Worm (Caenorhabditis elegans) whole organism, early embryonic: ENCODE measurements around the gene F22F1.3.

Experiments
- B0310.2 ChIP-seq: sonication (generic microtip); optimal IDR thresholded peaks from 2 replicates; lab custom pipeline; 2016; ENCODE audit warnings: mild to moderate bottlenecking, missing genetic modification characterization, missing compliant biosample characterization
- F13C5.2 ChIP-seq: sonication (generic microtip); optimal IDR thresholded peaks from 2 replicates; lab custom pipeline; 2017; ENCODE audit warnings: mild to moderate bottlenecking, missing genetic modification characterization, inconsistent platforms, missing compliant biosample characterization
- aly-1 ChIP-seq: sonication (generic microtip); optimal IDR thresholded peaks from 2 replicates; lab custom pipeline; 2016; ENCODE audit warnings: missing genetic modification characterization, missing compliant biosample characterization
- ama-1 ChIP-seq: fragments of 150-350 bp; optimal IDR thresholded peaks from 2 replicates; lab custom pipeline; 2014
- ceh-13 ChIP-seq: fragments of 200-800 bp; sonication (Bioruptor generic); optimal IDR thresholded peaks from 2 replicates; lab custom pipeline; 2018; ENCODE audit warnings: mild to moderate bottlenecking, missing genetic modification characterization, missing compliant biosample characterization
- ceh-36 ChIP-seq: sonication (generic microtip); optimal IDR thresholded peaks from 2 replicates; lab custom pipeline; 2016; ENCODE audit warnings: missing genetic modification characterization, inconsistent platforms, missing compliant biosample characterization
- ets-7 ChIP-seq: sonication (generic microtip); optimal IDR thresholded peaks from 2 replicates; lab custom pipeline; 2016; ENCODE audit warnings: missing genotype, missing genetic modification characterization, missing compliant biosample characterization
- flt-1 ChIP-seq: fragments of 200-800 bp; sonication (Bioruptor generic); IDR thresholded peaks from 2 replicates; pipeline ENCODE4 v1.3.6; 2022; ENCODE audit warnings: missing genetic modification characterization, missing compliant biosample characterization
- hmbx-1 ChIP-seq: sonication (generic microtip); optimal IDR thresholded peaks from 2 replicates; lab custom pipeline; 2016; ENCODE audit warnings: mild to moderate bottlenecking, missing genetic modification characterization, missing compliant biosample characterization
- hmg-4 ChIP-seq: fragments of 200-800 bp; sonication (Bioruptor generic); optimal IDR thresholded peaks from 2 replicates; lab custom pipeline; 2018; ENCODE audit warnings: mild to moderate bottlenecking, missing genetic modification characterization, missing compliant biosample characterization
- hnd-1 ChIP-seq: sonication (generic microtip); optimal IDR thresholded peaks from 2 replicates; lab custom pipeline; 2016; ENCODE audit warnings: missing genetic modification characterization, missing compliant biosample characterization
- pes-1 ChIP-seq: fragments of 200-800 bp; sonication (Bioruptor generic); IDR thresholded peaks from 2 replicates; pipeline ENCODE4 v1.3.6; 2022; ENCODE audit warnings: missing genetic modification reagents, missing genetic modification characterization, missing compliant biosample characterization
- scrt-1 ChIP-seq: fragments of 200-800 bp; sonication (Bioruptor generic); IDR thresholded peaks from 2 replicates; pipeline ENCODE4 v1.3.6; 2022; ENCODE audit warnings: missing genetic modification characterization, missing compliant biosample characterization
- sea-1 ChIP-seq: fragments of 200-800 bp; sonication (Bioruptor generic); conservative IDR thresholded peaks from 2 replicates; pipeline ENCODE4 v1.3.6; 2022; ENCODE audit warnings: missing genetic modification characterization, missing compliant biosample characterization
- tbx-11 ChIP-seq: fragments of 200-800 bp; sonication (Bioruptor generic); IDR thresholded peaks from 2 replicates; pipeline ENCODE4 v1.3.6; 2022; ENCODE audit warnings: missing genetic modification characterization, missing compliant biosample characterization
- tbx-37 ChIP-seq: fragments of 200-800 bp; sonication (Bioruptor generic); conservative IDR thresholded peaks from 2 replicates; pipeline ENCODE4 v1.3.6; 2022; ENCODE audit warnings: missing genetic modification reagents, missing genetic modification characterization, missing compliant biosample characterization
- tra-4 ChIP-seq: sonication (generic microtip); optimal IDR thresholded peaks from 2 replicates; lab custom pipeline; 2017; ENCODE audit warnings: missing genetic modification characterization, missing compliant biosample characterization

The F22F1.3 gene

DNA sequence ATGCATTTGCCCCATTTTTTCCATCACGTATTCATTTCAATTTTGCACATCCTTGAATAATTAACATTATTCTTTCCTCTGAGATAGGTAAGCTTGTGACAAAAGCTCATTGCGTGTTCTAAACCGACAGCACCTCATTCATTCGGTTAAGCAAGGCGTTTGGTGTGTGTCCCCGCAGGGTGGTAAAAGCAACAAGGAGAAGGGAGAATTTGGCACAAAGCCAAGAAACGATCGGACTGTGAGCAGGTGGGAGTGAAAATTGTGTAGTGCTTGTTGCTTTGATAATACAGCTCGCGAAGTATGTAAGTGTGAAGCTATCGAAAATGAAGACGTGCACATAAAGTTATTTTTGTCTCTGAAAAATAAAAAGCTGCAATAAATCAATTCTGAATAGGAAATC is 5.7 kb downstream of the F22F1.3 start:
- TF ChIP-seq pes-1 (GFP tag; lab: Robert Waterston, UW) (peak; percentile 31; the same call in 1 of the 2 replicates), sea-1 (GFP tag; lab: Robert Waterston, UW) (peak; percentile 65; the same call in 1 of the 2 replicates), flt-1 (peak; percentile 59; the same call in 1 of the 2 replicates), tbx-11 (no peak), hmg-4 (GFP tag; lab: Kevin White, UChicago) (peak; percentile 73), hmbx-1 (no peak)

DNA sequence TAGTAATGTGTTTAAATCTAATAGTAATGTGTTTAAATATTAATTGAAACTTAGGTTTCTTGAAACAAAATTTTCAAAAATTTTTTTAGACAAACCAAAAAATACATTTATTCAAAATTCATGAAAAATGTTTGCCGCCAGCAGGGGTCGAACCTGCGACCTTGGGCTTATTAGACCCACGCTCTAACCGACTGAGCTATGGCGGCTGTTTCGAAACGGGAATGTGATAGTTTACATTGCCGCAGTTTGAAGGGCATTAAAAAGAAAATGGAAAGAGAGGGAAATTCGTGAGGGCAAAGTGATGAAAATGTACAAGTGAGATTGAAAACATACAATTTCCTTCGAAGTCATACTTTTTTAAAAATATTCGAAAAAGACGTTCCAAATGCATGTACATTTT is 6.4 kb downstream of the F22F1.3 start:
- TF ChIP-seq flt-1 (0 out of 2 replicates have a peak, but pooled peaks have one; percentile 37), sea-1 (GFP tag; lab: Robert Waterston, UW) (peak; percentile 45), pes-1 (GFP tag; lab: Robert Waterston, UW) (0 out of 2 replicates have a peak, but pooled peaks have one; percentile 30), ama-1 (lab: Kevin White, UChicago) (no peak), tbx-37 (GFP tag; lab: Robert Waterston, UW) (0 out of 2 replicates have a peak, but pooled peaks have one; percentile 21), tbx-11 (0 out of 2 replicates have a peak, but pooled peaks have one; percentile 27), hmbx-1 (no peak), hmg-4 (GFP tag; lab: Kevin White, UChicago) (no peak)

ce11 chrX:8155969-8156368 is 6.9 kb downstream of the F22F1.3 start:
- TF ChIP-seq F13C5.2 (tag; lab: Kevin White, UChicago), result peak; percentile 78
- TF ChIP-seq ets-7 (tag; lab: Kevin White, UChicago), result peak; percentile 46
- peak; percentile 97 for TF ChIP-seq hmg-4 (GFP tag; lab: Kevin White, UChicago)
- TF ChIP-seq hnd-1 (tag; lab: Kevin White, UChicago), result peak; percentile 46
- TF ChIP-seq hmbx-1, result peak; percentile 71
- TF ChIP-seq B0310.2 (tag; lab: Kevin White, UChicago), result peak; percentile 87
- TF ChIP-seq ceh-13 (GFP tag; lab: Kevin White, UChicago), result peak; percentile 83
- TF ChIP-seq pes-1 (GFP tag; lab: Robert Waterston, UW), result peak; percentile 98
- TF ChIP-seq aly-1 (tag; lab: Kevin White, UChicago), result no peak
- TF ChIP-seq scrt-1 (GFP tag; lab: Robert Waterston, UW), result peak; percentile 97
- TF ChIP-seq ceh-36, result peak; percentile 93
- peak; percentile 91 for TF ChIP-seq tbx-11
- peak; percentile 99 for TF ChIP-seq sea-1 (GFP tag; lab: Robert Waterston, UW)
- TF ChIP-seq flt-1, result peak; percentile 96
- TF ChIP-seq ama-1 (lab: Kevin White, UChicago), result no peak
- TF ChIP-seq tbx-37 (GFP tag; lab: Robert Waterston, UW), result peak; percentile 94
- peak; percentile 68 for TF ChIP-seq tra-4 (tag; lab: Kevin White, UChicago)

DNA sequence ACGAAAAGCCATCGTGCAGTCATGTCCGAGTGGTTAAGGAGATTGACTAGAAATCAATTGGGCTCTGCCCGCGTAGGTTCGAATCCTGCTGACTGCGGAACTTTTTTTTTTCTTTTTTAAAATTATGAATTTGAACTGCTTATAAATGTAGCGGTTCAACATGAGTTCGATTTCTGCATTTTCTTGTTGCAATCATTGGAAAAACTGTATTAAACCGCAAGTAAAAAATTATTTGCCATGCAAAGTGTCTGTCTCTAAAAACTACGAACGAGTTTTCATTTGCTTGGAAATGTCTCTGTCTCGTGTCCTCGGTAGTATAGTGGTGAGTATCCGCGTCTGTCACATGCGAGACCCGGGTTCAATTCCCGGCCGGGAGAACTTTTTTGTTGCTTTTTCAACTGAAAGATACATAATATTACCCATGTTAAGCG is 7.4 kb downstream of the F22F1.3 start:
- TF ChIP-seq tbx-37 (GFP tag; lab: Robert Waterston, UW), result peak; percentile 79
- TF ChIP-seq flt-1, result peak; percentile 83
- peak; percentile 81 for TF ChIP-seq pes-1 (GFP tag; lab: Robert Waterston, UW)
- peak; percentile 61 for TF ChIP-seq scrt-1 (GFP tag; lab: Robert Waterston, UW)
- peak; percentile 58 for TF ChIP-seq tbx-11

- TF ChIP-seq B0310.2 (tag; lab: Kevin White, UChicago) (no peak), pes-1 (GFP tag; lab: Robert Waterston, UW) (no peak), ceh-13 (GFP tag; lab: Kevin White, UChicago) (no peak), hmg-4 (GFP tag; lab: Kevin White, UChicago) (peak; percentile 43), hmbx-1 (no peak)
These were observed 11.5 kb downstream of the F22F1.3 start for ce11 chrX:8151409-8151808.

DNA sequence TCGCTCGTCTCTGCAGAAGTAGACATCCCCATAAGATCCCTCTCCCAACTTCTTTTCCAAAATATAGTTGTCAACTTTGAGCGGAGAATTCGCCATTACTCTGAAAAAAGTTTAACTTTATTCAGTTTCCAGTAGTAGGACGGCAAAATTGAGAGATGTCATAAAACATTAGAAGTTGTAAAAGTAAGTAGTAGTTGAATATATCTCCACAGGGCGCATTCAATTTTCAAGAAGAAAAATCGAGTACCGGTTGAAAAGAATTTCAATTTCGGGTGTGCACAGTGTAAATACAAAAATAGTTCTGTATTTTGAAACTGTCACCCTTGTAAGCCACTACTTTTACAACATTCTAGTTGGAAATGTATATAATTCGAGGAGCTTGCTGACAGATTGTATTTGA is 12.3 kb downstream of the F22F1.3 start, which contains the start of gene F22F1.2:
Gene F22F1.2 (minus strand): TSS at position 101 of the 400 bp plus-strand sequence.
- TF ChIP-seq flt-1 (no peak), tra-4 (tag; lab: Kevin White, UChicago) (no peak), hmg-4 (GFP tag; lab: Kevin White, UChicago) (no peak), ets-7 (tag; lab: Kevin White, UChicago) (no peak), aly-1 (tag; lab: Kevin White, UChicago) (no peak), ceh-13 (GFP tag; lab: Kevin White, UChicago) (no peak), tbx-11 (no peak), ama-1 (lab: Kevin White, UChicago) (no peak), B0310.2 (tag; lab: Kevin White, UChicago) (no peak), sea-1 (GFP tag; lab: Robert Waterston, UW) (no peak), pes-1 (GFP tag; lab: Robert Waterston, UW) (no peak), tbx-37 (GFP tag; lab: Robert Waterston, UW) (no peak), hnd-1 (tag; lab: Kevin White, UChicago) (no peak), scrt-1 (GFP tag; lab: Robert Waterston, UW) (no peak), hmbx-1 (no peak)

ce11 chrX:8148993-8149392 is 13.9 kb downstream of the F22F1.3 start:
- no peak for TF ChIP-seq tra-4 (tag; lab: Kevin White, UChicago)
- TF ChIP-seq tbx-37 (GFP tag; lab: Robert Waterston, UW), result no peak
- TF ChIP-seq flt-1, result no peak
- TF ChIP-seq ets-7 (tag; lab: Kevin White, UChicago), result no peak
- no peak for TF ChIP-seq aly-1 (tag; lab: Kevin White, UChicago)
- TF ChIP-seq ceh-36, result no peak
- TF ChIP-seq ama-1 (lab: Kevin White, UChicago), result no peak
- TF ChIP-seq scrt-1 (GFP tag; lab: Robert Waterston, UW), result no peak
- no peak for TF ChIP-seq hnd-1 (tag; lab: Kevin White, UChicago)
- TF ChIP-seq F13C5.2 (tag; lab: Kevin White, UChicago), result no peak
- TF ChIP-seq hmbx-1, result no peak
- no peak for TF ChIP-seq sea-1 (GFP tag; lab: Robert Waterston, UW)
